Fruit fly (Drosophila melanogaster) whole organism, embryonic: ENCODE data around the gene HisCl1.

Experiments used
- Bteb2 ChIP-seq: fragments of 200-800 bp; sonication (Bioruptor generic); optimal IDR thresholded peaks from 2 replicates; lab custom pipeline; 2016; ENCODE audit warnings: missing biosample characterization, missing genetic modification characterization
- CG10147 ChIP-seq: fragments of 200-800 bp; sonication (Bioruptor generic); optimal IDR thresholded peaks from 2 replicates; lab custom pipeline; 2019; ENCODE audit warnings: missing biosample characterization, mild to moderate bottlenecking, missing genetic modification characterization, moderate library complexity
- CG10267 ChIP-seq: fragments of 200-800 bp; sonication (Bioruptor generic); optimal IDR thresholded peaks from 2 replicates; lab custom pipeline; 2018; ENCODE audit warnings: missing biosample characterization, mild to moderate bottlenecking, missing genetic modification characterization, moderate library complexity
- CG12104 ChIP-seq: fragments of 200-800 bp; sonication (Bioruptor generic); optimal IDR thresholded peaks from 3 replicates; lab custom pipeline; 2016; ENCODE audit warnings: missing biosample characterization, missing genetic modification characterization
- CG12155 ChIP-seq: fragments of 200-800 bp; sonication (Bioruptor generic); optimal IDR thresholded peaks from 3 replicates; lab custom pipeline; 2016; ENCODE audit warnings: missing biosample characterization, missing genetic modification characterization
- CG13296 ChIP-seq: fragments of 200-800 bp; sonication (Bioruptor generic); optimal IDR thresholded peaks from 3 replicates; lab custom pipeline; 2018; ENCODE audit warnings: missing biosample characterization, mild to moderate bottlenecking, missing genetic modification characterization
- CG14050 ChIP-seq: fragments of 200-800 bp; sonication (Bioruptor generic); IDR thresholded peaks from 3 replicates; pipeline ENCODE4 v1.3.6; 2022; ENCODE audit warnings: missing biosample characterization, missing genetic modification characterization
- CG15073 ChIP-seq: fragments of 200-800 bp; sonication (Bioruptor generic); optimal IDR thresholded peaks from 2 replicates; lab custom pipeline; 2016; ENCODE audit warnings: missing biosample characterization, missing genetic modification characterization
- CG1529 ChIP-seq: fragments of 200-800 bp; sonication (Bioruptor generic); optimal IDR thresholded peaks from 3 replicates; lab custom pipeline; 2018; ENCODE audit warnings: missing biosample characterization, missing genetic modification characterization
- CG17359 ChIP-seq: fragments of 200-800 bp; sonication (Bioruptor generic); optimal IDR thresholded peaks from 3 replicates; lab custom pipeline; 2018; ENCODE audit warnings: missing biosample characterization, mild to moderate bottlenecking, missing genetic modification characterization, moderate library complexity
- CG17361 ChIP-seq: fragments of 200-800 bp; sonication (Bioruptor generic); IDR thresholded peaks from 3 replicates; pipeline ENCODE4 v1.3.6; 2022; ENCODE audit warnings: missing biosample characterization, missing genetic modification characterization
- CG1792 ChIP-seq: fragments of 200-800 bp; sonication (Bioruptor generic); optimal IDR thresholded peaks from 2 replicates; lab custom pipeline; 2016; ENCODE audit warnings: missing biosample characterization, missing genetic modification characterization
- CG2875 ChIP-seq: fragments of 200-800 bp; sonication (Bioruptor generic); optimal IDR thresholded peaks from 2 replicates; lab custom pipeline; 2017; ENCODE audit warnings: missing biosample characterization, mild to moderate bottlenecking, missing genetic modification characterization, missing genetic modification reagents
- CG3163 ChIP-seq: fragments of 200-800 bp; sonication (Bioruptor generic); optimal IDR thresholded peaks from 3 replicates; lab custom pipeline; 2016; ENCODE audit warnings: missing biosample characterization, missing genetic modification characterization
- CG33213 ChIP-seq: fragments of 200-800 bp; sonication (Bioruptor generic); optimal IDR thresholded peaks from 3 replicates; lab custom pipeline; 2016; ENCODE audit warnings: missing biosample characterization, missing genetic modification characterization
- CG7987 ChIP-seq: fragments of 200-800 bp; sonication (Bioruptor generic); optimal IDR thresholded peaks from 2 replicates; lab custom pipeline; 2018; ENCODE audit warnings: missing biosample characterization, mild to moderate bottlenecking, missing genetic modification characterization, moderate library complexity
- CG8089 ChIP-seq: fragments of 200-800 bp; sonication (Bioruptor generic); optimal IDR thresholded peaks from 3 replicates; lab custom pipeline; 2016; ENCODE audit warnings: missing biosample characterization, missing genetic modification characterization
- CG9609 ChIP-seq: fragments of 200-800 bp; sonication (Bioruptor generic); optimal IDR thresholded peaks from 3 replicates; lab custom pipeline; 2016; ENCODE audit warnings: missing biosample characterization, missing genetic modification characterization
- CoRest ChIP-seq: fragments of 200-800 bp; sonication (Bioruptor generic); optimal IDR thresholded peaks from 3 replicates; lab custom pipeline; 2018; ENCODE audit warnings: missing biosample characterization, mild to moderate bottlenecking, missing genetic modification characterization, moderate library complexity
- Deaf1 ChIP-seq: fragments of 200-800 bp; optimal IDR thresholded peaks from 3 replicates; lab custom pipeline; 2019; ENCODE audit warnings: missing biosample characterization, mild to moderate bottlenecking, missing genetic modification characterization, moderate library complexity
- H15 ChIP-seq: fragments of 200-800 bp; sonication (Bioruptor generic); IDR thresholded peaks from 3 replicates; pipeline ENCODE4 v1.3.6; 2022; ENCODE audit warnings: missing biosample characterization, missing genetic modification characterization
- HLH3B ChIP-seq: fragments of 200-800 bp; sonication (Bioruptor generic); IDR thresholded peaks from 2 replicates; pipeline ENCODE4 v1.3.6; 2022; ENCODE audit warnings: missing biosample characterization, missing genetic modification characterization
- HLH54F ChIP-seq: fragments of 200-800 bp; sonication (Bioruptor generic); optimal IDR thresholded peaks from 3 replicates; lab custom pipeline; 2016; ENCODE audit warnings: missing biosample characterization, missing genetic modification characterization
- HLHmδ ChIP-seq: fragments of 200-800 bp; sonication (Bioruptor generic); optimal IDR thresholded peaks from 2 replicates; lab custom pipeline; 2018; ENCODE audit warnings: missing biosample characterization, mild to moderate bottlenecking, missing genetic modification characterization, moderate library complexity
- Hand ChIP-seq: fragments of 200-800 bp; sonication (Bioruptor generic); optimal IDR thresholded peaks from 2 replicates; lab custom pipeline; 2017; ENCODE audit warnings: mild to moderate bottlenecking, missing biosample characterization, missing genetic modification reagents, missing genetic modification characterization
- HmgD ChIP-seq: fragments of 200-800 bp; sonication (Bioruptor generic); optimal IDR thresholded peaks from 3 replicates; lab custom pipeline; 2016; ENCODE audit warnings: missing biosample characterization, missing genetic modification characterization
- Med ChIP-seq: fragments of 200-800 bp; sonication (Bioruptor generic); peaks from one replicate; lab custom pipeline; 2016; ENCODE audit warnings: missing biosample characterization, missing genetic modification characterization, mild to moderate bottlenecking, inconsistent platforms, moderate library complexity
- Nf-YC ChIP-seq: fragments of 200-800 bp; optimal IDR thresholded peaks from 3 replicates; lab custom pipeline; 2019; ENCODE audit warnings: missing biosample characterization, mild to moderate bottlenecking, missing genetic modification characterization, moderate library complexity
- Poxn ChIP-seq: fragments of 200-800 bp; sonication (Bioruptor generic); IDR thresholded peaks from 2 replicates; pipeline ENCODE4 v1.3.6; 2022; ENCODE audit warnings: missing biosample characterization, missing genetic modification characterization
- Spps ChIP-seq: fragments of 200-800 bp; sonication (Bioruptor generic); optimal IDR thresholded peaks from 2 replicates; lab custom pipeline; 2018; ENCODE audit warnings: missing biosample characterization, mild to moderate bottlenecking, missing genetic modification characterization
- Stat92E ChIP-seq, 3 experiments: fragments of >200 bp in 2 of 3; fragments of 200-800 bp in 1 of 3; sonication (Bioruptor generic) in 1 of 3; optimal IDR thresholded peaks; 2 replicates each; lab custom pipeline; 2017 to 2019; ENCODE audit warnings: missing biosample characterization in 3 of 3, missing genetic modification characterization in 3 of 3, mild to moderate bottlenecking in 1 of 3, moderate library complexity in 1 of 3
- Taf1 ChIP-seq: fragments of 200-800 bp; sonication (Bioruptor generic); IDR thresholded peaks from 2 replicates; pipeline ENCODE4 v1.3.6; 2022; ENCODE audit warnings: missing biosample characterization, missing genetic modification characterization
- Tbp ChIP-seq: fragments of >200 bp; optimal IDR thresholded peaks from 2 replicates; lab custom pipeline; 2018; ENCODE audit warnings: missing biosample characterization, missing genetic modification characterization
- al ChIP-seq: fragments of 200-800 bp; sonication (Bioruptor generic); IDR thresholded peaks from 2 replicates; pipeline ENCODE4 v1.3.6; 2022; ENCODE audit warnings: missing biosample characterization, missing genetic modification characterization
- bab2 ChIP-seq: fragments of 200-800 bp; sonication (Bioruptor generic); optimal IDR thresholded peaks from 2 replicates; lab custom pipeline; 2016; ENCODE audit warnings: missing biosample characterization, missing genetic modification characterization
- bigmax ChIP-seq: fragments of 200-800 bp; sonication (Bioruptor generic); optimal IDR thresholded peaks from 2 replicates; lab custom pipeline; 2018; ENCODE audit warnings: missing biosample characterization, mild to moderate bottlenecking, missing genetic modification characterization
- crp ChIP-seq, 2 experiments: fragments of 200-800 bp; sonication (Bioruptor generic); optimal IDR thresholded peaks; 2 replicates in 1 of 2; 3 replicates in 1 of 2; lab custom pipeline; 2017; ENCODE audit warnings: missing biosample characterization in 2 of 2, missing genetic modification characterization in 2 of 2, mild to moderate bottlenecking in 1 of 2, moderate library complexity in 1 of 2
- dm ChIP-seq: fragments of 200-800 bp; sonication (Bioruptor generic); optimal IDR thresholded peaks from 3 replicates; lab custom pipeline; 2016; ENCODE audit warnings: missing biosample characterization, missing genetic modification characterization
- eyg ChIP-seq: fragments of 200-800 bp; sonication (Bioruptor generic); optimal IDR thresholded peaks from 3 replicates; lab custom pipeline; 2016; ENCODE audit warnings: missing biosample characterization, missing genetic modification characterization
- gem ChIP-seq: fragments of 200-800 bp; sonication (Bioruptor generic); optimal IDR thresholded peaks from 2 replicates; lab custom pipeline; 2019; ENCODE audit warnings: missing biosample characterization, mild to moderate bottlenecking, missing genetic modification characterization, moderate library complexity
- gfzf ChIP-seq: fragments of 200-800 bp; sonication (Bioruptor generic); optimal IDR thresholded peaks from 2 replicates; lab custom pipeline; 2016; ENCODE audit warnings: missing biosample characterization, mild to moderate bottlenecking, missing genetic modification characterization, moderate library complexity
- kay ChIP-seq: fragments of 200-800 bp; sonication (Bioruptor generic); optimal IDR thresholded peaks from 2 replicates; lab custom pipeline; 2016; ENCODE audit warnings: missing biosample characterization, missing genetic modification characterization
- pho ChIP-seq: fragments of 200-800 bp; sonication (Bioruptor generic); optimal IDR thresholded peaks from 2 replicates; lab custom pipeline; 2016; ENCODE audit warnings: missing biosample characterization, missing genetic modification characterization
- pita ChIP-seq: fragments of 200-800 bp; sonication (Bioruptor generic); optimal IDR thresholded peaks from 2 replicates; lab custom pipeline; 2017; ENCODE audit warnings: missing biosample characterization, mild to moderate bottlenecking, missing genetic modification characterization
- pum ChIP-seq: fragments of 200-800 bp; sonication (Bioruptor generic); optimal IDR thresholded peaks from 2 replicates; lab custom pipeline; 2016; ENCODE audit warnings: missing biosample characterization, missing genetic modification characterization
- pzg ChIP-seq: fragments of 200-800 bp; sonication (Bioruptor generic); optimal IDR thresholded peaks from 3 replicates; lab custom pipeline; 2018; ENCODE audit warnings: missing biosample characterization, mild to moderate bottlenecking, missing genetic modification characterization, moderate library complexity
- scrt ChIP-seq: fragments of 200-800 bp; sonication (Bioruptor generic); optimal IDR thresholded peaks from 2 replicates; lab custom pipeline; 2018; ENCODE audit warnings: missing biosample characterization, mild to moderate bottlenecking, missing genetic modification characterization, moderate library complexity
- sd ChIP-seq: fragments of 200-800 bp; sonication (Bioruptor generic); optimal IDR thresholded peaks from 3 replicates; lab custom pipeline; 2018; ENCODE audit warnings: missing biosample characterization, mild to moderate bottlenecking, missing genetic modification characterization, moderate library complexity
- sim ChIP-seq: fragments of 200-800 bp; sonication (Bioruptor generic); IDR thresholded peaks from 2 replicates; pipeline ENCODE4 v1.3.6; 2022; ENCODE audit warnings: missing biosample characterization, missing genetic modification characterization
- slp2 ChIP-seq: fragments of 200-800 bp; sonication (Bioruptor generic); optimal IDR thresholded peaks from 2 replicates; lab custom pipeline; 2016; ENCODE audit warnings: missing biosample characterization, missing genetic modification characterization

HisCl1 gene

DNA sequence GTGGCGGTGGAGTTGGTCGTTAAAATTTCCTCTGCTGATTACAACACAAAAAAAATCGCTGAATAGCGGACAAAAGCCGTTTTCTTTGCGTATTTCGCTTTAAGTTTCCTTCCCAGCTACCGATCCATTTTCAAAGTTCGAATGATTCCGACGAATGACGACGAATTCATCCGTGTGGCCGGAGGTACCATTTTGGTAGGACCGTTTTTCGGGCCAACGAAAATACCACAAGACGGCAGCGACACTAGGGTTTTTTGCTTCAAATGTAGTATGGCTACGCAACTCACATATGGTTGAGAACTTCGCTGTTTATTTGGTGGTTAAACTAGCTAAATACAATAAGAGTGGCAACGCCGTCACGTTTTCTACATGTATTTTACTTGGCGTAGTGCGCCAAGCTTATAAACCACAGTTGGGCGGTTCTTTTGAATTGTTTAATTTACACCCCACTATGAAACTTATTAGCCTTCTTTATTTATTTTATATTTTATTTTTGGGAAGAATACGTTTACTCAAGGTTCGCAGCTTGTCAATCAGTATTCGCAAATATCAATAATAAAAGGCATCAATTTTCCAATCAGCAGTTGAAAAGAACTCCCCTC lies 22.6 kb upstream of the HisCl1 start, which contains the start of gene Lk6 (continued):
- TF ChIP-seq CG13296 (peak; percentile 73), CG14050 (GFP tag; lab: Robert Waterston, UW) (no peak), pho (GFP tag; lab: Kevin White, UChicago) (peak; percentile 60), Poxn (GFP tag; lab: Robert Waterston, UW) (no peak), Hand (GFP tag; lab: Kevin White, UChicago) (peak; percentile 70), Taf1 (GFP tag; lab: Robert Waterston, UW) (no peak), CG33213 (GFP tag; lab: Kevin White, UChicago) (peak; percentile 93), Med (GFP tag; lab: Kevin White, UChicago) (peak; percentile 96), gem (peak; percentile 42), Spps (tag; lab: Kevin White, UChicago) (peak; percentile 46), Nf-YC (tag; lab: Kevin White, UChicago) (peak; percentile 71), pzg (peak; percentile 100), HLH3B (GFP tag; lab: Robert Waterston, UW) (no peak), eyg (no peak), bab2 (GFP tag; lab: Kevin White, UChicago) (peak; percentile 16), scrt (GFP tag; lab: Kevin White, UChicago) (peak; percentile 73), CG10267 (tag; lab: Kevin White, UChicago) (peak; percentile 86), HLHmδ (GFP tag; lab: Kevin White, UChicago) (peak; percentile 95), Bteb2 (peak; percentile 25), Deaf1 (peak; percentile 93), bigmax (GFP tag; lab: Kevin White, UChicago) (peak; percentile 48), CG1529 (GFP tag; lab: Kevin White, UChicago) (no peak), CoRest (tag; lab: Kevin White, UChicago) (peak; percentile 62), CG1792 (GFP tag; lab: Kevin White, UChicago) (peak; percentile 9), H15 (GFP tag; lab: Robert Waterston, UW) (no peak), CG9609 (GFP tag; lab: Kevin White, UChicago) (peak; percentile 44), slp2 (no peak), crp (GFP tag; optimal IDR thresholded peaks at IDR 0.05; lab: Kevin White, UChicago) (peak in 1 of 2 experiments; percentile 25), CG17361 (no peak), HmgD (peak; percentile 20), HLH54F (peak; percentile 13), CG15073 (no peak), dm (GFP tag; lab: Kevin White, UChicago) (peak; percentile 9), kay (GFP tag; lab: Kevin White, UChicago) (peak; percentile 10), CG8089 (GFP tag; lab: Kevin White, UChicago) (no peak), CG3163 (peak; percentile 59), CG7987 (GFP tag; lab: Kevin White, UChicago) (peak; percentile 81), CG2875 (GFP tag; lab: Kevin White, UChicago) (peak; percentile 27), pita (GFP tag; lab: Kevin White, UChicago) (peak; percentile 99), pum (GFP tag; lab: Kevin White, UChicago) (peak; percentile 3), sd (tag; lab: Kevin White, UChicago) (peak; percentile 56), CG17359 (peak; percentile 38), gfzf (GFP tag; lab: Kevin White, UChicago) (peak; percentile 100), al (GFP tag; lab: Robert Waterston, UW) (no peak), CG12155 (peak; percentile 54), sim (GFP tag; lab: Robert Waterston, UW) (no peak), CG10147 (GFP tag; lab: Kevin White, UChicago) (peak; percentile 62), Tbp (GFP tag; lab: Kevin White, UChicago) (no peak), CG12104 (GFP tag; lab: Kevin White, UChicago) (no peak), Stat92E (GFP tag; optimal IDR thresholded peaks at IDR 0.05; lab: Kevin White, UChicago) (peak in 1 of 3 experiments; percentile 91)
